Worm (Caenorhabditis elegans): ENCODE measurements around the gene F19B10.10.

ce11 chrII:3670956-3671355 is 10.3 kb downstream of the F19B10.10 start, which contains the start of gene srx-98:
- TF ChIP-seq pbrm-1 (GFP tag; IDR thresholded peaks at IDR 0.05), result no peak
- no peak for TF ChIP-seq D2030.7 (GFP tag; IDR thresholded peaks at IDR 0.05)
- TF ChIP-seq bed-2 (GFP tag; IDR thresholded peaks at IDR 0.05), result no peak
- no peak for TF ChIP-seq snpc-4 (GFP tag; optimal IDR thresholded peaks at IDR 0.05)
- TF ChIP-seq snpc-4 (tag; optimal IDR thresholded peaks at IDR 0.05), result no peak
- no peak for TF ChIP-seq let-607 (tag; optimal IDR thresholded peaks at IDR 0.05)
- TF ChIP-seq snpc-1.1 (tag; optimal IDR thresholded peaks at IDR 0.05; ENCODE audit: insufficient read depth), result no peak
- no peak for TF ChIP-seq egrh-3 (GFP tag; IDR thresholded peaks at IDR 0.05)
- no peak for TF ChIP-seq Y67H2A.10 (GFP tag; conservative IDR thresholded peaks at IDR 0.05)
- TF ChIP-seq nhr-80 (tag; optimal IDR thresholded peaks at IDR 0.05), result no peak
